Fruit fly (Drosophila melanogaster) S2 (cell line): ENCODE measurements around the gene CG31730.

Experiments used
- CG8478 ChIP-seq: fragments of >200 bp; optimal IDR thresholded peaks from 2 replicates; lab custom pipeline; 2018
- CTCF ChIP-seq, 2 experiments: fragments of >200 bp; optimal IDR thresholded peaks; 2 replicates each; lab custom pipeline; 2018

DNA sequence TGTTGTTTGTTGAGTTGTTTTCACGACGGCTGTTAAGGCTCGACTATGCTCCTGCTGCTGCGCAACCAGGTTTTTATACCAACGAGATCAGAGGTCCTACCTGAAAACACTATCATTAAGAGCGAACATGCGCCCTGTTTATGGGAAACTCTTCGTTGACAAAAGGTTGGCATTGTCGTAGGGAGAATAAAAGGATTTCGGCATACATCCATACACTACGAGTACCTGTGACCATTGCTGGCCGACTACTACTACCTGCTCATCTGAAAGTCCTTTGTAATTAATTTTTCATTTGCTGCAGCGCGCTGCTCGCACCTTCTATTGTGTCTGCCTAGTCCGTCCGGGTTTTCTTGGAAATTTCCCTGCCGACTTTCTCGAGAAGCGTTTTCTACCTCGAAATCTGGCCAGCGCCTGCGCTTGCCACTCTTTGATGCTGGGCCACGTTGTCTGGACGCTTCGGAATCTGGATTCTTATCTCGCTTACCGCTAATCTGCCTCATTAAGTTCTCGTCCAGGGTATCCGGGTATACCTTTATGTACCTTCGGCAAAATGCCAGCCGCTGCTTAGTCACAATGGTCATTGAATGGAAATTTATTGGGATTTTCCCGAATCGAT lies 34.2 kb downstream of the CG31730 start, which contains the start of gene CG15480:
- no peak for TF ChIP-seq CG8478 (lab: Kevin White, UChicago)
- TF ChIP-seq CTCF (optimal IDR thresholded peaks at IDR 0.05; lab: Kevin White, UChicago) = no peak
